Fruit fly (Drosophila melanogaster) whole organism, embryonic: Measurements from ENCODE around the gene CG13667.

Source experiments
- Ada2b ChIP-seq: fragments of 200-800 bp; sonication (Bioruptor generic); IDR thresholded peaks from 2 replicates; pipeline ENCODE4 v1.3.6; 2022; ENCODE audit warnings: missing biosample characterization, missing genetic modification characterization
- CG11723 ChIP-seq: fragments of 200-800 bp; sonication (Bioruptor generic); optimal IDR thresholded peaks from 2 replicates; lab custom pipeline; 2017; ENCODE audit warnings: missing biosample characterization, mild to moderate bottlenecking, missing genetic modification characterization
- CG12155 ChIP-seq: fragments of 200-800 bp; sonication (Bioruptor generic); optimal IDR thresholded peaks from 3 replicates; lab custom pipeline; 2016; ENCODE audit warnings: missing biosample characterization, missing genetic modification characterization
- CG13775 ChIP-seq: fragments of 200-800 bp; sonication (Bioruptor generic); optimal IDR thresholded peaks from 3 replicates; lab custom pipeline; 2017; ENCODE audit warnings: missing biosample characterization, mild to moderate bottlenecking, missing genetic modification characterization
- CG14710 ChIP-seq: fragments of 200-800 bp; sonication (Bioruptor generic); optimal IDR thresholded peaks from 3 replicates; lab custom pipeline; 2019; ENCODE audit warnings: missing biosample characterization, mild to moderate bottlenecking, missing genetic modification characterization, moderate library complexity
- CG15479 ChIP-seq: fragments of 200-800 bp; sonication (Bioruptor generic); optimal IDR thresholded peaks from 3 replicates; lab custom pipeline; 2019; ENCODE audit warnings: missing biosample characterization, mild to moderate bottlenecking, missing genetic modification characterization, moderate library complexity
- CG1647 ChIP-seq: fragments of 200-800 bp; sonication (Bioruptor generic); optimal IDR thresholded peaks from 3 replicates; lab custom pipeline; 2016; ENCODE audit warnings: missing biosample characterization, missing genetic modification characterization
- CG16863 ChIP-seq: fragments of 200-800 bp; sonication (Bioruptor generic); optimal IDR thresholded peaks from 3 replicates; lab custom pipeline; 2016; ENCODE audit warnings: missing biosample characterization, missing genetic modification characterization
- CG17359 ChIP-seq: fragments of 200-800 bp; sonication (Bioruptor generic); optimal IDR thresholded peaks from 3 replicates; lab custom pipeline; 2018; ENCODE audit warnings: missing biosample characterization, mild to moderate bottlenecking, missing genetic modification characterization, moderate library complexity
- CG18262 ChIP-seq: fragments of 200-800 bp; optimal IDR thresholded peaks from 3 replicates; lab custom pipeline; 2019; ENCODE audit warnings: missing biosample characterization, mild to moderate bottlenecking, missing genetic modification characterization, moderate library complexity
- CG18619 ChIP-seq: fragments of 200-800 bp; sonication (Bioruptor generic); optimal IDR thresholded peaks from 3 replicates; lab custom pipeline; 2017; ENCODE audit warnings: missing biosample characterization, mild to moderate bottlenecking, missing genetic modification characterization
- CG3065 ChIP-seq: fragments of 200-800 bp; sonication (Bioruptor generic); optimal IDR thresholded peaks from 2 replicates; lab custom pipeline; 2016; ENCODE audit warnings: missing biosample characterization, missing genetic modification characterization
- CG31388 ChIP-seq: fragments of 200-800 bp; sonication (Bioruptor generic); optimal IDR thresholded peaks from 2 replicates; lab custom pipeline; 2016; ENCODE audit warnings: missing biosample characterization, missing genetic modification characterization
- CG32767 ChIP-seq: fragments of 200-800 bp; sonication (Bioruptor generic); IDR thresholded peaks from 2 replicates; pipeline ENCODE4 v1.3.6; 2022; ENCODE audit warnings: missing biosample characterization, missing genetic modification characterization
- CG6254 ChIP-seq: fragments of 200-800 bp; sonication (Bioruptor generic); optimal IDR thresholded peaks from 3 replicates; lab custom pipeline; 2017; ENCODE audit warnings: mild to moderate bottlenecking, missing biosample characterization, missing genetic modification reagents, missing genetic modification characterization
- CG9437 ChIP-seq: fragments of 200-800 bp; sonication (Bioruptor generic); optimal IDR thresholded peaks from 2 replicates; lab custom pipeline; 2018; ENCODE audit warnings: missing biosample characterization, mild to moderate bottlenecking, missing genetic modification characterization
- CG9876 ChIP-seq: fragments of 200-800 bp; sonication (Bioruptor generic); optimal IDR thresholded peaks from 2 replicates; lab custom pipeline; 2016; ENCODE audit warnings: missing biosample characterization, missing genetic modification characterization
- D19A ChIP-seq: fragments of 200-800 bp; optimal IDR thresholded peaks from 3 replicates; lab custom pipeline; 2019; ENCODE audit warnings: missing biosample characterization, mild to moderate bottlenecking, missing genetic modification characterization, moderate library complexity
- GATAe ChIP-seq: fragments of 200-800 bp; sonication (Bioruptor generic); conservative IDR thresholded peaks from 2 replicates; pipeline ENCODE4 v1.3.6; 2022; ENCODE audit warnings: missing biosample characterization, missing genetic modification characterization
- Hey ChIP-seq: fragments of 200-800 bp; sonication (Bioruptor generic); optimal IDR thresholded peaks from 3 replicates; lab custom pipeline; 2018; ENCODE audit warnings: missing biosample characterization, mild to moderate bottlenecking, missing genetic modification characterization
- HmgZ ChIP-seq: fragments of 200-800 bp; sonication (Bioruptor generic); optimal IDR thresholded peaks from 2 replicates; lab custom pipeline; 2018; ENCODE audit warnings: missing biosample characterization, mild to moderate bottlenecking, missing genetic modification characterization
- Hr51 ChIP-seq, 2 experiments: fragments of 200-800 bp; sonication (Bioruptor generic); optimal IDR thresholded peaks; 2 replicates in 1 of 2; 3 replicates in 1 of 2; lab custom pipeline; 2016 to 2018; ENCODE audit warnings: missing biosample characterization in 2 of 2, missing genetic modification characterization in 2 of 2, mild to moderate bottlenecking in 1 of 2, moderate library complexity in 1 of 2
- MESR4 ChIP-seq: fragments of 200-800 bp; sonication (Bioruptor generic); optimal IDR thresholded peaks from 2 replicates; lab custom pipeline; 2018; ENCODE audit warnings: missing biosample characterization, mild to moderate bottlenecking, missing genetic modification characterization, moderate library complexity
- NFAT ChIP-seq: fragments of 200-800 bp; sonication (Bioruptor generic); IDR thresholded peaks from 2 replicates; pipeline ENCODE4 v1.3.6; 2022; ENCODE audit warnings: missing biosample characterization, missing genetic modification characterization
- Ptx1 ChIP-seq: fragments of 200-800 bp; sonication (Bioruptor generic); IDR thresholded peaks from 2 replicates; pipeline ENCODE4 v1.3.6; 2022; ENCODE audit warnings: missing biosample characterization, missing genetic modification characterization
- Side ChIP-seq: fragments of 200-800 bp; sonication (Bioruptor generic); optimal IDR thresholded peaks from 2 replicates; lab custom pipeline; 2016; ENCODE audit warnings: missing biosample characterization, missing genetic modification characterization
- Six4 ChIP-seq: fragments of 200-800 bp; sonication (Bioruptor generic); optimal IDR thresholded peaks from 2 replicates; lab custom pipeline; 2016; ENCODE audit warnings: missing biosample characterization, missing genetic modification characterization
- Xrp1 ChIP-seq: fragments of 200-800 bp; sonication (Bioruptor generic); IDR thresholded peaks from 2 replicates; pipeline ENCODE4 v1.3.6; 2022; ENCODE audit warnings: missing biosample characterization, missing genetic modification characterization
- bsh ChIP-seq, 2 experiments: fragments of 200-800 bp; sonication (Bioruptor generic); optimal IDR thresholded peaks; 2 replicates each; lab custom pipeline; 2017 to 2018; ENCODE audit warnings: mild to moderate bottlenecking in 2 of 2, missing biosample characterization in 2 of 2, missing genetic modification characterization in 2 of 2, moderate library complexity in 1 of 2
- cato ChIP-seq: fragments of 200-800 bp; sonication (Bioruptor generic); optimal IDR thresholded peaks from 2 replicates; lab custom pipeline; 2016; ENCODE audit warnings: missing biosample characterization, missing genetic modification characterization, borderline replicate concordance
- cg ChIP-seq: fragments of 200-800 bp; sonication (Bioruptor generic); optimal IDR thresholded peaks from 3 replicates; lab custom pipeline; 2019; ENCODE audit warnings: missing biosample characterization, mild to moderate bottlenecking, missing genetic modification characterization, moderate library complexity
- ems ChIP-seq: fragments of 200-800 bp; sonication (Bioruptor generic); optimal IDR thresholded peaks from 3 replicates; lab custom pipeline; 2016; ENCODE audit warnings: missing biosample characterization, missing genetic modification characterization
- eyg ChIP-seq: fragments of 200-800 bp; sonication (Bioruptor generic); optimal IDR thresholded peaks from 3 replicates; lab custom pipeline; 2016; ENCODE audit warnings: missing biosample characterization, missing genetic modification characterization
- gcm ChIP-seq: fragments of 200-800 bp; sonication (Bioruptor generic); optimal IDR thresholded peaks from 2 replicates; lab custom pipeline; 2019; ENCODE audit warnings: missing biosample characterization, mild to moderate bottlenecking, missing genetic modification characterization, moderate library complexity
- grn ChIP-seq: fragments of 200-800 bp; sonication (Bioruptor generic); optimal IDR thresholded peaks from 3 replicates; lab custom pipeline; 2017; ENCODE audit warnings: missing biosample characterization, missing genetic modification characterization
- kah ChIP-seq: fragments of 200-800 bp; sonication (Bioruptor generic); optimal IDR thresholded peaks from 2 replicates; lab custom pipeline; 2018; ENCODE audit warnings: missing biosample characterization, mild to moderate bottlenecking, missing genetic modification characterization
- knrl ChIP-seq: fragments of 200-800 bp; sonication (Bioruptor generic); IDR thresholded peaks from 3 replicates; pipeline ENCODE4 v1.3.6; 2022; ENCODE audit warnings: missing biosample characterization, missing genetic modification characterization; ENCODE audit not compliant: partially characterized antibody
- nau ChIP-seq: fragments of 200-800 bp; sonication (Bioruptor generic); optimal IDR thresholded peaks from 3 replicates; lab custom pipeline; 2017; ENCODE audit warnings: missing biosample characterization, mild to moderate bottlenecking, missing genetic modification characterization, missing genetic modification reagents
- pb ChIP-seq: fragments of 200-800 bp; sonication (Bioruptor generic); optimal IDR thresholded peaks from 3 replicates; lab custom pipeline; 2016; ENCODE audit warnings: missing biosample characterization, missing genetic modification characterization
- pnt ChIP-seq: fragments of 200-800 bp; sonication (Bioruptor generic); optimal IDR thresholded peaks from 3 replicates; lab custom pipeline; 2016; ENCODE audit warnings: missing biosample characterization, missing genetic modification characterization
- psq ChIP-seq: fragments of 200-800 bp; sonication (Bioruptor generic); optimal IDR thresholded peaks from 2 replicates; lab custom pipeline; 2017; ENCODE audit warnings: missing biosample characterization, missing genetic modification characterization
- scrt ChIP-seq: fragments of 200-800 bp; sonication (Bioruptor generic); optimal IDR thresholded peaks from 2 replicates; lab custom pipeline; 2018; ENCODE audit warnings: missing biosample characterization, mild to moderate bottlenecking, missing genetic modification characterization, moderate library complexity
- sens ChIP-seq: fragments of 200-800 bp; sonication (Bioruptor generic); peaks from one replicate; lab custom pipeline; 2016; ENCODE audit warnings: missing biosample characterization, missing genetic modification characterization
- sens-2 ChIP-seq: fragments of 200-800 bp; sonication (Bioruptor generic); IDR thresholded peaks from 2 replicates; pipeline ENCODE4 v1.3.6; 2022; ENCODE audit warnings: missing biosample characterization, missing genetic modification characterization
- seq ChIP-seq: fragments of 200-800 bp; sonication (Bioruptor generic); IDR thresholded peaks from 2 replicates; pipeline ENCODE4 v1.3.6; 2022; ENCODE audit warnings: missing biosample characterization, missing genetic modification characterization
- slbo ChIP-seq: fragments of 200-800 bp; sonication (Bioruptor generic); IDR thresholded peaks from 2 replicates; pipeline ENCODE4 v1.3.6; 2022; ENCODE audit warnings: missing biosample characterization, missing genetic modification characterization
- tap ChIP-seq: fragments of 200-800 bp; optimal IDR thresholded peaks from 3 replicates; lab custom pipeline; 2019; ENCODE audit warnings: missing biosample characterization, mild to moderate bottlenecking, missing genetic modification characterization, moderate library complexity
- trem ChIP-seq: fragments of 200-800 bp; optimal IDR thresholded peaks from 3 replicates; lab custom pipeline; 2019; ENCODE audit warnings: missing biosample characterization, mild to moderate bottlenecking, missing genetic modification characterization, moderate library complexity
- tup ChIP-seq: fragments of 200-800 bp; sonication (Bioruptor generic); optimal IDR thresholded peaks from 2 replicates; lab custom pipeline; 2016; ENCODE audit warnings: missing biosample characterization, mild to moderate bottlenecking, missing genetic modification characterization, moderate library complexity
- tx ChIP-seq: fragments of 200-800 bp; sonication (Bioruptor generic); optimal IDR thresholded peaks from 2 replicates; lab custom pipeline; 2016; ENCODE audit warnings: missing biosample characterization, missing genetic modification characterization

The CG13667 gene

dm6 chr3L:8446050-8446781 lies 41.0 kb downstream of the CG13667 start (continued):
- TF ChIP-seq GATAe (GFP tag; lab: Robert Waterston, UW) (no peak), D19A (tag; lab: Kevin White, UChicago) (peak; percentile 34), Side (GFP tag; lab: Kevin White, UChicago) (peak; percentile 26), eyg (GFP tag; lab: Kevin White, UChicago) (no peak), MESR4 (no peak), sens (GFP tag; lab: Kevin White, UChicago) (peak; percentile 79), Xrp1 (peak; percentile 43; the same call in 1 of the 2 replicates), tx (GFP tag; lab: Kevin White, UChicago) (peak; percentile 55), kah (GFP tag; lab: Kevin White, UChicago) (peak; percentile 27), CG13775 (GFP tag; lab: Kevin White, UChicago) (peak; percentile 13), knrl (GFP tag; lab: Robert Waterston, UW) (no peak), CG18619 (GFP tag; lab: Kevin White, UChicago) (peak; percentile 36), Hr51 (GFP tag; optimal IDR thresholded peaks at IDR 0.05; lab: Kevin White, UChicago) (peak in 1 of 2 experiments; percentile 75), Ada2b (peak; percentile 59), Hey (no peak), CG9437 (GFP tag; lab: Kevin White, UChicago) (no peak), cg (GFP tag; lab: Kevin White, UChicago) (no peak), nau (GFP tag; lab: Kevin White, UChicago) (no peak), CG9876 (GFP tag; lab: Kevin White, UChicago) (no peak), grn (GFP tag; lab: Kevin White, UChicago) (no peak), psq (GFP tag; lab: Kevin White, UChicago) (no peak), bsh (GFP tag; optimal IDR thresholded peaks at IDR 0.05; lab: Kevin White, UChicago) (peak in 1 of 2 experiments; percentile 12), CG6254 (GFP tag; lab: Kevin White, UChicago) (no peak), CG32767 (GFP tag; lab: Robert Waterston, UW) (no peak), seq (peak; percentile 45; the same call in 1 of the 2 replicates), CG31388 (GFP tag; lab: Kevin White, UChicago) (no peak), CG18262 (tag; lab: Kevin White, UChicago) (peak; percentile 5), Ptx1 (GFP tag; lab: Robert Waterston, UW) (0 out of 2 replicates have a peak, but pooled peaks have one; percentile 11), tup (no peak), cato (GFP tag; lab: Kevin White, UChicago) (no peak), NFAT (GFP tag; lab: Robert Waterston, UW) (peak; percentile 65), CG12155 (peak; percentile 67), CG14710 (tag; lab: Kevin White, UChicago) (no peak), pnt (GFP tag; lab: Kevin White, UChicago) (no peak), Six4 (no peak), gcm (GFP tag; lab: Kevin White, UChicago) (no peak), CG15479 (GFP tag; lab: Kevin White, UChicago) (no peak), pb (GFP tag; lab: Kevin White, UChicago) (no peak), sens-2 (GFP tag; lab: Robert Waterston, UW) (no peak), tap (peak; percentile 51), CG3065 (no peak), CG17359 (tag; lab: Kevin White, UChicago) (peak; percentile 64), CG1647 (GFP tag; lab: Kevin White, UChicago) (peak; percentile 2), CG16863 (no peak), CG11723 (GFP tag; lab: Kevin White, UChicago) (no peak), trem (tag; lab: Kevin White, UChicago) (no peak), scrt (GFP tag; lab: Kevin White, UChicago) (peak; percentile 59), slbo (GFP tag; lab: Robert Waterston, UW) (peak; percentile 76), HmgZ (tag; lab: Kevin White, UChicago) (peak; percentile 68), ems (GFP tag; lab: Kevin White, UChicago) (peak; percentile 34)
